Fruit fly (Drosophila melanogaster) whole organism, embryonic: ENCODE measurements around the gene CG34265.
A peak's percentile ranks its signal among the peaks of the same experiment; 100 is the strongest.

Source experiments
- B-H2 ChIP-seq: fragments of 200-800 bp; sonication (Bioruptor generic); optimal IDR thresholded peaks from 2 replicates; lab custom pipeline; 2018; ENCODE audit warnings: missing biosample characterization, mild to moderate bottlenecking, missing genetic modification characterization
- Blimp-1 ChIP-seq: fragments of 200-800 bp; sonication (Bioruptor generic); optimal IDR thresholded peaks from 3 replicates; lab custom pipeline; 2018; ENCODE audit warnings: missing biosample characterization, missing genetic modification characterization, mild to moderate bottlenecking, moderate library complexity, missing genetic modification reagents
- CG10462 ChIP-seq: fragments of 200-800 bp; sonication (Bioruptor generic); optimal IDR thresholded peaks from 2 replicates; lab custom pipeline; 2016; ENCODE audit warnings: missing biosample characterization, missing genetic modification characterization
- CG10654 ChIP-seq: fragments of 200-800 bp; sonication (Bioruptor generic); optimal IDR thresholded peaks from 2 replicates; lab custom pipeline; 2016; ENCODE audit warnings: missing biosample characterization, missing genetic modification characterization
- CG12236 ChIP-seq: fragments of 200-800 bp; sonication (Bioruptor generic); optimal IDR thresholded peaks from 2 replicates; lab custom pipeline; 2016; ENCODE audit warnings: missing biosample characterization, missing genetic modification characterization
- CG12391 ChIP-seq: fragments of 200-800 bp; sonication (Bioruptor generic); optimal IDR thresholded peaks from 3 replicates; lab custom pipeline; 2018; ENCODE audit warnings: missing biosample characterization, mild to moderate bottlenecking, missing genetic modification characterization, moderate library complexity
- CG12659 ChIP-seq: fragments of 200-800 bp; sonication (Bioruptor generic); optimal IDR thresholded peaks from 3 replicates; lab custom pipeline; 2017; ENCODE audit warnings: mild to moderate bottlenecking, missing biosample characterization, missing genetic modification reagents, missing genetic modification characterization
- CG13287 ChIP-seq: fragments of 200-800 bp; sonication (Bioruptor generic); IDR thresholded peaks from 2 replicates; pipeline ENCODE4 v1.3.6; 2022; ENCODE audit warnings: missing biosample characterization, missing genetic modification characterization; ENCODE audit not compliant: partially characterized antibody
- CG15073 ChIP-seq: fragments of 200-800 bp; sonication (Bioruptor generic); optimal IDR thresholded peaks from 2 replicates; lab custom pipeline; 2016; ENCODE audit warnings: missing biosample characterization, missing genetic modification characterization
- CG16813 ChIP-seq: fragments of 200-800 bp; sonication (Bioruptor generic); IDR thresholded peaks from 3 replicates; pipeline ENCODE4 v1.3.6; 2022; ENCODE audit warnings: missing biosample characterization, missing genetic modification characterization; ENCODE audit not compliant: partially characterized antibody
- CG17385 ChIP-seq: fragments of 200-800 bp; sonication (Bioruptor generic); optimal IDR thresholded peaks from 3 replicates; lab custom pipeline; 2018; ENCODE audit warnings: missing biosample characterization, mild to moderate bottlenecking, missing genetic modification characterization
- CG4328 ChIP-seq: fragments of 200-800 bp; sonication (Bioruptor generic); optimal IDR thresholded peaks from 3 replicates; lab custom pipeline; 2017; ENCODE audit warnings: missing biosample characterization, missing genetic modification reagents, missing genetic modification characterization
- CG5245 ChIP-seq: fragments of 200-800 bp; sonication (Bioruptor generic); optimal IDR thresholded peaks from 3 replicates; lab custom pipeline; 2016; ENCODE audit warnings: missing biosample characterization, missing genetic modification characterization
- CG6272 ChIP-seq: fragments of 200-800 bp; sonication (Bioruptor generic); IDR thresholded peaks from 2 replicates; pipeline ENCODE4 v1.3.6; 2022; ENCODE audit warnings: missing biosample characterization, missing genetic modification characterization
- CG6689 ChIP-seq: fragments of 200-800 bp; sonication (Bioruptor generic); IDR thresholded peaks from 2 replicates; pipeline ENCODE4 v1.3.6; 2022; ENCODE audit warnings: missing biosample characterization, missing genetic modification characterization
- CG7357 ChIP-seq: fragments of 200-800 bp; sonication (Bioruptor generic); IDR thresholded peaks from 3 replicates; pipeline ENCODE4 v1.3.6; 2022; ENCODE audit warnings: missing biosample characterization, missing genetic modification characterization
- Dek ChIP-seq: fragments of 200-800 bp; sonication (Bioruptor generic); optimal IDR thresholded peaks from 3 replicates; lab custom pipeline; 2019; ENCODE audit warnings: missing biosample characterization, mild to moderate bottlenecking, missing genetic modification characterization, moderate library complexity
- Dll ChIP-seq: fragments of 200-800 bp; sonication (Bioruptor generic); IDR thresholded peaks from 4 replicates; pipeline ENCODE4 v1.3.6; 2022; ENCODE audit warnings: missing biosample characterization, missing genetic modification characterization; ENCODE audit not compliant: partially characterized antibody
- Doc3 ChIP-seq: fragments of 200-800 bp; sonication (Bioruptor generic); IDR thresholded peaks from 3 replicates; pipeline ENCODE4 v1.3.6; 2022; ENCODE audit warnings: missing biosample characterization, missing genetic modification characterization; ENCODE audit not compliant: partially characterized antibody
- Hey ChIP-seq: fragments of 200-800 bp; sonication (Bioruptor generic); optimal IDR thresholded peaks from 3 replicates; lab custom pipeline; 2018; ENCODE audit warnings: missing biosample characterization, mild to moderate bottlenecking, missing genetic modification characterization
- Hmr ChIP-seq: fragments of 200-800 bp; sonication (Bioruptor generic); optimal IDR thresholded peaks from 3 replicates; lab custom pipeline; 2017; ENCODE audit warnings: mild to moderate bottlenecking, missing biosample characterization, missing genetic modification reagents, missing genetic modification characterization
- Lpt ChIP-seq: fragments of >200 bp; optimal IDR thresholded peaks from 2 replicates; lab custom pipeline; 2018; ENCODE audit warnings: missing biosample characterization, missing genetic modification characterization
- Mes4 ChIP-seq: fragments of 200-800 bp; sonication (Bioruptor generic); optimal IDR thresholded peaks from 2 replicates; lab custom pipeline; 2016; ENCODE audit warnings: missing biosample characterization, missing genetic modification characterization
- Sry-β ChIP-seq: fragments of 200-800 bp; sonication (Bioruptor generic); optimal IDR thresholded peaks from 2 replicates; lab custom pipeline; 2018; ENCODE audit warnings: missing biosample characterization, mild to moderate bottlenecking, missing genetic modification characterization, moderate library complexity
- Trl ChIP-seq, 3 experiments: fragments of >200 bp in 2 of 3; fragments of 200-800 bp in 1 of 3; sonication (Bioruptor generic) in 1 of 3; optimal IDR thresholded peaks; 2 replicates in 1 of 3; 3 replicates in 2 of 3; lab custom pipeline; 2016 to 2017; ENCODE audit warnings: missing biosample characterization in 1 of 3, missing genetic modification characterization in 1 of 3
- amos ChIP-seq: fragments of 200-800 bp; sonication (Bioruptor generic); IDR thresholded peaks from 2 replicates; pipeline ENCODE4 v1.3.6; 2022; ENCODE audit warnings: missing biosample characterization, missing genetic modification characterization; ENCODE audit not compliant: partially characterized antibody
- ara ChIP-seq: fragments of 200-800 bp; sonication (Bioruptor generic); IDR thresholded peaks from 2 replicates; pipeline ENCODE4 v1.3.6; 2022; ENCODE audit warnings: missing biosample characterization, missing genetic modification characterization
- ase ChIP-seq: fragments of 200-800 bp; sonication (Bioruptor generic); IDR thresholded peaks from 3 replicates; pipeline ENCODE4 v1.3.6; 2022; ENCODE audit warnings: missing biosample characterization, missing genetic modification characterization
- ash1 ChIP-seq: fragments of 200-800 bp; sonication (Bioruptor generic); optimal IDR thresholded peaks from 2 replicates; lab custom pipeline; 2018; ENCODE audit warnings: missing biosample characterization, mild to moderate bottlenecking, missing genetic modification characterization
- cas ChIP-seq: fragments of 200-800 bp; sonication (Bioruptor generic); IDR thresholded peaks from 2 replicates; pipeline ENCODE4 v1.3.6; 2022; ENCODE audit warnings: missing biosample characterization, missing genetic modification characterization
- cg ChIP-seq: fragments of 200-800 bp; sonication (Bioruptor generic); optimal IDR thresholded peaks from 3 replicates; lab custom pipeline; 2019; ENCODE audit warnings: missing biosample characterization, mild to moderate bottlenecking, missing genetic modification characterization, moderate library complexity
- chm ChIP-seq: fragments of 200-800 bp; sonication (Bioruptor generic); IDR thresholded peaks from 2 replicates; pipeline ENCODE4 v1.3.6; 2022; ENCODE audit warnings: missing biosample characterization, missing genetic modification characterization
- chn ChIP-seq: fragments of 200-800 bp; sonication (Bioruptor generic); optimal IDR thresholded peaks from 2 replicates; lab custom pipeline; 2016; ENCODE audit warnings: missing biosample characterization, missing genetic modification characterization
- eyg ChIP-seq: fragments of 200-800 bp; sonication (Bioruptor generic); optimal IDR thresholded peaks from 3 replicates; lab custom pipeline; 2016; ENCODE audit warnings: missing biosample characterization, missing genetic modification characterization
- fd3F ChIP-seq: fragments of 200-800 bp; sonication (Bioruptor generic); optimal IDR thresholded peaks from 2 replicates; lab custom pipeline; 2018; ENCODE audit warnings: missing biosample characterization, mild to moderate bottlenecking, missing genetic modification characterization, moderate library complexity
- fd64A ChIP-seq: fragments of 200-800 bp; sonication (Bioruptor generic); optimal IDR thresholded peaks from 3 replicates; lab custom pipeline; 2018; ENCODE audit warnings: missing biosample characterization, mild to moderate bottlenecking, missing genetic modification characterization
- ham ChIP-seq: fragments of 200-800 bp; sonication (Bioruptor generic); IDR thresholded peaks from 2 replicates; pipeline ENCODE4 v1.3.6; 2022; ENCODE audit warnings: missing biosample characterization, missing genetic modification characterization
- hkb ChIP-seq, 2 experiments: fragments of 200-800 bp in 1 of 2; fragments of >200 bp in 1 of 2; sonication (Bioruptor generic) in 1 of 2; IDR thresholded peaks in 1 of 2; optimal IDR thresholded peaks in 1 of 2; 2 replicates each; pipeline versions ENCODE4 v1.3.6 to Lab custom; 2017 to 2022; ENCODE audit warnings: missing biosample characterization in 1 of 2, missing genetic modification characterization in 1 of 2
- hth ChIP-seq: fragments of >200 bp; optimal IDR thresholded peaks from 2 replicates; lab custom pipeline; 2017; ENCODE audit warnings: inconsistent platforms
- ind ChIP-seq: fragments of 200-800 bp; sonication (Bioruptor generic); optimal IDR thresholded peaks from 3 replicates; lab custom pipeline; 2016; ENCODE audit warnings: missing biosample characterization, missing genetic modification characterization
- inv ChIP-seq: fragments of 200-800 bp; sonication (Bioruptor generic); IDR thresholded peaks from 2 replicates; pipeline ENCODE4 v1.3.6; 2022; ENCODE audit warnings: missing biosample characterization, missing genetic modification characterization; ENCODE audit not compliant: partially characterized antibody
- kah ChIP-seq: fragments of 200-800 bp; sonication (Bioruptor generic); optimal IDR thresholded peaks from 2 replicates; lab custom pipeline; 2018; ENCODE audit warnings: missing biosample characterization, mild to moderate bottlenecking, missing genetic modification characterization
- klu ChIP-seq: fragments of 200-800 bp; sonication (Bioruptor generic); IDR thresholded peaks from 2 replicates; pipeline ENCODE4 v1.3.6; 2022; ENCODE audit warnings: missing biosample characterization, missing genetic modification characterization
- nmo ChIP-seq: fragments of 200-800 bp; sonication (Bioruptor generic); optimal IDR thresholded peaks from 2 replicates; lab custom pipeline; 2018; ENCODE audit warnings: missing biosample characterization, mild to moderate bottlenecking, missing genetic modification characterization, moderate library complexity
- oc ChIP-seq: fragments of 200-800 bp; sonication (Bioruptor generic); optimal IDR thresholded peaks from 2 replicates; lab custom pipeline; 2018; ENCODE audit warnings: missing biosample characterization, mild to moderate bottlenecking, missing genetic modification characterization, moderate library complexity
- schlank ChIP-seq: fragments of 200-800 bp; sonication (Bioruptor generic); optimal IDR thresholded peaks from 2 replicates; lab custom pipeline; 2018; ENCODE audit warnings: missing biosample characterization, mild to moderate bottlenecking, missing genetic modification characterization
- scrt ChIP-seq: fragments of 200-800 bp; sonication (Bioruptor generic); optimal IDR thresholded peaks from 2 replicates; lab custom pipeline; 2018; ENCODE audit warnings: missing biosample characterization, mild to moderate bottlenecking, missing genetic modification characterization, moderate library complexity
- slbo ChIP-seq: fragments of 200-800 bp; sonication (Bioruptor generic); IDR thresholded peaks from 2 replicates; pipeline ENCODE4 v1.3.6; 2022; ENCODE audit warnings: missing biosample characterization, missing genetic modification characterization
- tin ChIP-seq: fragments of 200-800 bp; sonication (Bioruptor generic); optimal IDR thresholded peaks from 3 replicates; lab custom pipeline; 2016; ENCODE audit warnings: missing biosample characterization, missing genetic modification characterization
- zen2 ChIP-seq: fragments of 200-800 bp; sonication (Bioruptor generic); IDR thresholded peaks from 3 replicates; pipeline ENCODE4 v1.3.6; 2022; ENCODE audit warnings: missing biosample characterization, missing genetic modification characterization; ENCODE audit not compliant: partially characterized antibody

Gene CG34265

DNA sequence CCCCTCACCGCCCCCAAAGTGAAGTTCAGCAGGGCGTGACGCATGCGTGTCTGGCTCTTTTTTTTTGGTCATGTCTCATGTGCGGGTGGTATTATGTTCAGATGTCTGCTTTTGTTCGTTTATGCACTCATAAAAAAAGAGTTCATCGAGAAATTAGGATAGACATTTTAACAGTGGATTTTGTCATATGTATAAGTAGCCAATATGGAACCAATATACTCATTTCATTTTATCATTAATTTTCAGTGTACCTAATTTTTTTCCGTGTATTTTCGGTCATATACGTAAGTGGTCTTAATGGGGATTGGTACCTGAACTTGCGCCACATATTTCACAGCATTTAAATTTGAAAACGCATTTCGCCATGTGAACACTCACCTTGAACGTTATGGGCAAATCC is 32.1 kb downstream of the CG34265 start (continued):
- TF ChIP-seq klu (GFP tag; lab: Robert Waterston, UW) (no peak), Mes4 (GFP tag; lab: Kevin White, UChicago) (peak; percentile 1), Dll (no peak), CG13287 (GFP tag; lab: Robert Waterston, UW) (no peak), Hey (tag; lab: Kevin White, UChicago) (no peak), Dek (tag; lab: Kevin White, UChicago) (peak; percentile 40), eyg (GFP tag; lab: Kevin White, UChicago) (peak; percentile 27), Lpt (GFP tag; lab: Kevin White, UChicago) (no peak), oc (peak; percentile 62), ash1 (GFP tag; lab: Kevin White, UChicago) (no peak), cas (GFP tag; lab: Robert Waterston, UW) (no peak), CG5245 (GFP tag; lab: Kevin White, UChicago) (peak; percentile 47), Sry-β (GFP tag; lab: Kevin White, UChicago) (no peak), fd64A (GFP tag; lab: Kevin White, UChicago) (peak; percentile 19), CG6689 (GFP tag; lab: Robert Waterston, UW) (peak; percentile 77), ara (GFP tag; lab: Robert Waterston, UW) (peak; percentile 71), kah (peak; percentile 25), nmo (GFP tag; lab: Kevin White, UChicago) (peak; percentile 52), CG10462 (no peak), CG4328 (no peak), inv (GFP tag; lab: Robert Waterston, UW) (no peak), Hmr (GFP tag; lab: Kevin White, UChicago) (peak; percentile 39), CG12391 (peak; percentile 61), cg (no peak), amos (GFP tag; lab: Robert Waterston, UW) (no peak), CG17385 (GFP tag; lab: Kevin White, UChicago) (peak; percentile 54), schlank (tag; lab: Kevin White, UChicago) (no peak), slbo (GFP tag; lab: Robert Waterston, UW) (peak; percentile 66), CG6272 (no peak)

- TF ChIP-seq fd3F (GFP tag; lab: Kevin White, UChicago) (peak; percentile 92), zen2 (GFP tag; lab: Robert Waterston, UW) (no peak), chm (GFP tag; lab: Robert Waterston, UW) (peak; percentile 90), amos (GFP tag; lab: Robert Waterston, UW) (no peak), tin (GFP tag; lab: Kevin White, UChicago) (peak; percentile 86), Trl (optimal IDR thresholded peaks at IDR 0.05; lab: Kevin White, UChicago) (peak; percentile 10 to 46), Trl (GFP tag; optimal IDR thresholded peaks at IDR 0.05; lab: Kevin White, UChicago) (peak; percentile 83), CG12236 (GFP tag; lab: Kevin White, UChicago) (peak; percentile 69), ham (no peak), CG12659 (GFP tag; lab: Kevin White, UChicago) (peak; percentile 94), Doc3 (GFP tag; lab: Robert Waterston, UW) (no peak), hth (lab: Kevin White, UChicago) (no peak), CG7357 (GFP tag; lab: Robert Waterston, UW) (peak; percentile 85), ind (GFP tag; lab: Kevin White, UChicago) (peak; percentile 91), B-H2 (peak; percentile 51), CG15073 (GFP tag; lab: Kevin White, UChicago) (peak; percentile 66), hkb (optimal IDR thresholded peaks at IDR 0.05; lab: Kevin White, UChicago) (no peak), hkb (GFP tag; IDR thresholded peaks at IDR 0.05; lab: Robert Waterston, UW) (peak; percentile 96), chn (GFP tag; lab: Kevin White, UChicago) (peak; percentile 80), CG16813 (no peak), Blimp-1 (peak; percentile 91), CG10654 (GFP tag; lab: Kevin White, UChicago) (peak; percentile 81), scrt (GFP tag; lab: Kevin White, UChicago) (peak; percentile 86), ase (GFP tag; lab: Robert Waterston, UW) (peak; percentile 89)
Measured at dm6 chr3L:3301171-3301738, 33.0 kb downstream of the CG34265 start.
